Worm (Caenorhabditis elegans): Measurements from ENCODE around the gene nhr-184.

nhr-184 gene

DNA sequence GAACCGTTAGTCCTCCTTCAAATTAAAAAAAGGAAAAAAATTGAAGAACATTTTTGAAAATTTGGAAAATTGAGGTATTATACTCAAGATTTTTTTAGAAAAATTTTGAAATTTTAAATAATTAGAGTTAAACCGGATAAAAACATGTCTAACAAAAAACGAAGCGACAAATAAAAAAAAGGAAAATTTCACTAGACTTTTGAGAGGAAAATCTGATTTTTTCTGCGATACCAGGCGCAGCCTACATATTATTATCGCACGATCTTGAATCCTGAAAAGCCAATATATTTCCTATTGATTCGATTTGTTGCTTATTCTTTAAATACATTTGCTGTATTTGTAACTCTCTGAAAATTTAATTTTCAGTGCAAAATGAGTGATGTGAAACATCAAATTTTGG is 1.1 kb upstream of the nhr-184 start, which contains the start of gene nstp-8:
nstp-8 (plus strand) TSS at position 301 of the 400 bp plus-strand sequence.
- no peak for TF ChIP-seq ham-2 (GFP tag; optimal IDR thresholded peaks at IDR 0.05)
- TF ChIP-seq drap-1 (GFP tag; optimal IDR thresholded peaks at IDR 0.05) = no peak
- TF ChIP-seq unc-62 (GFP tag; optimal IDR thresholded peaks at IDR 0.05) = no peak
- no peak for TF ChIP-seq ceh-43 (GFP tag; optimal IDR thresholded peaks at IDR 0.05)
- TF ChIP-seq nhr-237 (tag; optimal IDR thresholded peaks at IDR 0.05) = no peak
- TF ChIP-seq unc-39 (tag; optimal IDR thresholded peaks at IDR 0.05) = no peak
- TF ChIP-seq lin-32 (GFP tag; optimal IDR thresholded peaks at IDR 0.05) = no peak
- TF ChIP-seq zip-8 (tag; optimal IDR thresholded peaks at IDR 0.05) = no peak
- no peak for TF ChIP-seq lsy-2 (tag; optimal IDR thresholded peaks at IDR 0.05)
- TF ChIP-seq mab-5 (tag; optimal IDR thresholded peaks at IDR 0.05) = no peak
- no peak for TF ChIP-seq bed-3 (GFP tag; optimal IDR thresholded peaks at IDR 0.05)
- TF ChIP-seq elt-1 (tag; optimal IDR thresholded peaks at IDR 0.05; ENCODE audit: borderline replicate concordance, insufficient read depth) = no peak

DNA sequence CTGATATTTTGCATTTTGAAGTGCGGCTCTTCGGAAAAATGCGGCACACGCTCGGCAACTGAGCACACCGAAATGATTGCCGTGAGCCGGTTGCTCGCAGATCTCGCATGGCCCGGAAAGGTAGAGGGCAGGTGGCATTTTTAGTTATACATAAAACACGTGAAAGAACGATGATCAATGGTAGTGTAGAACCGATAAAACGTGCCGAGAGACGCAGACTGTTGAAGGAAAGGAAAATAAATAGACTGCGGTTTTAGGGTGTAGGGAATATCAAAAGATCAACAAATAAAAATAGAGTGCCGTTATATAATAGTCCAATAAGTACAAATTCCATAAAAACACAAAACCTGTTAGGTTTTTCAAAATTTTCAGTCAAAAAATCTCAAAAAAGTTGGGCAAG is 2.3 kb downstream of the nhr-184 start, which contains the start of gene nhr-133:
nhr-133 (minus strand) TSS at position 183 of the 400 bp plus-strand sequence.
- TF ChIP-seq cnd-1 (tag; optimal IDR thresholded peaks at IDR 0.05) = no peak
- TF ChIP-seq nhr-76 (tag; optimal IDR thresholded peaks at IDR 0.05) = no peak
- no peak for TF ChIP-seq hlh-1 (tag; optimal IDR thresholded peaks at IDR 0.05)
- TF ChIP-seq ceh-43 (GFP tag; optimal IDR thresholded peaks at IDR 0.05) = no peak
- TF ChIP-seq mls-2 (tag; optimal IDR thresholded peaks at IDR 0.05) = no peak
- no peak for TF ChIP-seq M03D4.4 (tag; optimal IDR thresholded peaks at IDR 0.05)
- TF ChIP-seq nhr-28 (tag; optimal IDR thresholded peaks at IDR 0.05) = no peak
- TF ChIP-seq zip-8 (tag; optimal IDR thresholded peaks at IDR 0.05) = no peak

DNA sequence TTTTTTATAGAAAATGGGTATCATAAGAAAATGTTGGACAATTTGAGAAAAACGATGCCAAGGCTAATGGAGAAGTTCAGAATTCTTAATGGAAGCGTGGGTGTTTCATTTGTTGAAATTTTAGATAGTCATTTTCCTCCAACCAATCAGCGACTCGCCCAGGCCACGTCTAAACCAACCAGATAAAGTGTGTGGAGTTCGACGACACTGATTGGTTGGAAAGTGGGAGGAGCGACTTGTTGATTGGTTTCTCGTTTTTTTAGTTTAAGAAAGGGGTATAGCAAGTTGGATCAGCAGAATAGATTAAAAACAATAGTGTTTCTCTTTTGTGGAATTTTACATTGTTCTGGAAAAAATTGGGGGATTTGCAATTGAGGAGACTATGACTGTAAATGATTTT is 6.8 kb downstream of the nhr-184 start:
- no peak for TF ChIP-seq blmp-1 (tag; optimal IDR thresholded peaks at IDR 0.05)
- TF ChIP-seq ceh-83 (GFP tag; optimal IDR thresholded peaks at IDR 0.05) = no peak
- TF ChIP-seq ces-1 (GFP tag; optimal IDR thresholded peaks at IDR 0.05) = no peak
- TF ChIP-seq snpc-4 (tag; optimal IDR thresholded peaks at IDR 0.05) = no peak

DNA sequence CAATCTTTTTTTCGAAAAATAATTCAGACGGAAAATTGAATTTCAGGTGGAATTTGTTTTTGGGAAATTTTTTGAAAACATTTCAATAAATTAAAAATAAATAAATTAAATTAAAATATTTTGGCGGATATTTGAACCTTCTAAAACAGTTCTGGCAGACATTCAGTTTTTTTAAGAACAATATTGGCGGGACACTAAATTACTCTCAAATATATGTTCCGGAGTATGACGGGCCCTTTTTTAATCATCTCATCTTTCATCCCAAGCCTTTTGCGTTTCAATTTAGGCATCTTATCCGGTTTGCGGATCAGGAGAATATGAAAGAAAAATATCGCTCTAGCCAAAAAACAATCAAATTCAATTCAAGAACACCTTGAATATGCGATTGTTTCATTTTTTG is 7.5 kb downstream of the nhr-184 start, which contains the start of gene svh-11:
svh-11 (plus strand) TSS at position 301 of the 400 bp plus-strand sequence.
- TF ChIP-seq mep-1 (tag; optimal IDR thresholded peaks at IDR 0.05) = no peak
- TF ChIP-seq M03D4.4 (tag; optimal IDR thresholded peaks at IDR 0.05) = no peak
- TF ChIP-seq mab-5 (tag; optimal IDR thresholded peaks at IDR 0.05) = no peak
- no peak for TF ChIP-seq nhr-28 (tag; optimal IDR thresholded peaks at IDR 0.05)
- TF ChIP-seq elt-1 (tag; optimal IDR thresholded peaks at IDR 0.05; ENCODE audit: borderline replicate concordance, insufficient read depth) = no peak
- TF ChIP-seq unc-39 (tag; optimal IDR thresholded peaks at IDR 0.05) = no peak
- no peak for TF ChIP-seq ham-2 (GFP tag; optimal IDR thresholded peaks at IDR 0.05)
- TF ChIP-seq sem-2 (GFP tag; optimal IDR thresholded peaks at IDR 0.05) = no peak
- no peak for TF ChIP-seq snpc-4 (tag; optimal IDR thresholded peaks at IDR 0.05)
- no peak for TF ChIP-seq pha-4 (tag; optimal IDR thresholded peaks at IDR 0.05)
- no peak for TF ChIP-seq sptf-1 (tag; optimal IDR thresholded peaks at IDR 0.05)
- TF ChIP-seq cnd-1 (tag; optimal IDR thresholded peaks at IDR 0.05) = no peak
- no peak for TF ChIP-seq blmp-1 (tag; optimal IDR thresholded peaks at IDR 0.05)

DNA sequence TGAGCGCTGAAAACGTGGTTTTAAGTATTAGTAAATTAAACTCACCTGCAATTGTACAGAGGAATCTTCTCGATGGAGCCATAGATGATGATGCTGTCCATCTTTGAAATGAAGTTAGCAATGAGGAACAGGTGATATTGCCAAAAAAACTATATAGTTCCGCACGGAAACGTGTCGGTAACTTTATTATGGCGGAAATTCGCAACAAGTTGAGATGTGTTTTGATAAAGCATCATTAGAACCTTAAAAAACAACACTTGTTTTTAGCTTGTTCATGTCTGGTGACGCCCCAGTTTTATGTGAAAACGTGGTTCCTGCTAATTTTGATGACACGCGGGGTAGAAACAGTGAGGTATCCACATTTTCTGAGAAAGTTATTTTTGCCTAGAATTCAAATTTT is 8.1 kb downstream of the nhr-184 start, which contains the start of gene srt-40:
srt-40 (minus strand) TSS at position 101 of the 400 bp plus-strand sequence.
- no peak for TF ChIP-seq ceh-43 (GFP tag; optimal IDR thresholded peaks at IDR 0.05)
- TF ChIP-seq mab-5 (tag; optimal IDR thresholded peaks at IDR 0.05) = no peak
- no peak for TF ChIP-seq mep-1 (tag; optimal IDR thresholded peaks at IDR 0.05)

DNA sequence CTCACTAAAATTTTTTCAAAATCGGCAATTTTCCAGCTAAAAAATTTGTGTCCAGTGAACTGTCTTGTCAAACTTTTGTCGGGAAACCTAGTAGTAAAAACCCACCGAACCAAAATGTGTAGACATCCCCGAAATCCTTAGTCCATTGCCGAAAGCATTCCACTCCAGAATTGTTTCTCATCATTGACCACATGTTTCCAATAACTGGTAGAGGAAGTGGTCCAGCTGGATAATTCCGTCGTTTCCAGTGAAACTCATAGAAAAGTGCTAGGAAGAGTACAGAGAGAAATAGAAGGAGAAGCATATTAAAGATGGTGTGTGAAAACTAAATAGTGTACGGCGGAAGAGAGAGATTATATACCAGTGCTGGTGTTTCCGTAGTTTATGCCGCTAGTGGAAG is 10.2 kb downstream of the nhr-184 start, which contains the start of gene cyp-33C12:
cyp-33C12 (minus strand) TSS at position 321 of the 400 bp plus-strand sequence.
- TF ChIP-seq sptf-1 (tag; optimal IDR thresholded peaks at IDR 0.05) (no peak), hlh-1 (tag; optimal IDR thresholded peaks at IDR 0.05) (no peak), tbx-8 (GFP tag; optimal IDR thresholded peaks at IDR 0.05) (no peak), ceh-43 (GFP tag; optimal IDR thresholded peaks at IDR 0.05) (no peak)

DNA sequence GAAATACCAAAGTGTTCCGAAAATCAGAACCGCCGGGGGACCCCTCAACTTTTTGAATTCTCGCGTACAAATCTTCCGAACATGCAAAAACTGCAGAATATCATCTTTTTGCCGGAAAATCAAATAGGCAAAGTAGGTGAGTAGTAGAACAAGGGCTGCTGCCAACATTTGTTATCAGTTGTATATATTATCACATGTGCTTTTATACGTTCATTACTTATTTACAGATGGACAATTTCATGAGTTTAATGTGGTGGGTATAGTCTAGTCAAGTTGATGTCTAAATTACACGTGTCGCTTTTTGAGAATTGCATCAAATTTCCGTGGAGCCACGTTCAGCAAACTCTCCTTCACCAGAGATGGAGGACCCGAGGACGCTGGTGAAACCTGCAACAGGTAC is 13.0 kb downstream of the nhr-184 start, which contains the start of gene cyp-32B1:
cyp-32B1 (minus strand) TSS at position 176 of the 400 bp plus-strand sequence.
- TF ChIP-seq elt-1 (tag; optimal IDR thresholded peaks at IDR 0.05; ENCODE audit: borderline replicate concordance, insufficient read depth) (no peak), lin-32 (GFP tag; optimal IDR thresholded peaks at IDR 0.05) (no peak), nhr-28 (tag; optimal IDR thresholded peaks at IDR 0.05) (no peak), sem-2 (GFP tag; optimal IDR thresholded peaks at IDR 0.05) (no peak), mls-2 (tag; optimal IDR thresholded peaks at IDR 0.05) (no peak), ceh-39 (tag; optimal IDR thresholded peaks at IDR 0.05) (no peak), pha-4 (tag; optimal IDR thresholded peaks at IDR 0.05) (no peak), ztf-11 (tag; optimal IDR thresholded peaks at IDR 0.05) (no peak), nhr-76 (tag; optimal IDR thresholded peaks at IDR 0.05) (no peak)

All from whole organism, mixed stage, embryonic.